Worm (Caenorhabditis elegans): ENCODE data around the gene T19H5.4.

The T19H5.4 gene

ce11 chrII:9470027-9470426 is 17.2 kb downstream of the T19H5.4 start, which contains the start of gene T19H5.6:
Gene T19H5.6, minus strand, starts transcription at chrII:9470221.
- no peak for TF ChIP-seq somi-1 (GFP tag; optimal IDR thresholded peaks at IDR 0.05)
- no peak for TF ChIP-seq bed-2 (GFP tag; IDR thresholded peaks at IDR 0.05)
- no peak for TF ChIP-seq cebp-1 (GFP tag; IDR thresholded peaks at IDR 0.05)
- TF ChIP-seq cebp-1 (tag; optimal IDR thresholded peaks at IDR 0.05), result no peak
- TF ChIP-seq ztf-26 (tag; optimal IDR thresholded peaks at IDR 0.05), result no peak
- TF ChIP-seq mes-4 (tag; optimal IDR thresholded peaks at IDR 0.05), result no peak
- TF ChIP-seq Y56A3A.18 (GFP tag; IDR thresholded peaks at IDR 0.05), result no peak
- TF ChIP-seq ets-4 (GFP tag; optimal IDR thresholded peaks at IDR 0.05), result no peak
- no peak for TF ChIP-seq zfh-2 (GFP tag; conservative IDR thresholded peaks at IDR 0.05)
- TF ChIP-seq nfya-1 (tag; optimal IDR thresholded peaks at IDR 0.05; ENCODE audit: borderline replicate concordance, insufficient read depth), result no peak
- no peak for TF ChIP-seq sptf-2 (GFP tag; optimal IDR thresholded peaks at IDR 0.05)
- TF ChIP-seq ztf-28 (GFP tag; IDR thresholded peaks at IDR 0.05), result no peak
- TF ChIP-seq ceh-40 (GFP tag; IDR thresholded peaks at IDR 0.05), result no peak
- TF ChIP-seq ceh-58 (GFP tag; IDR thresholded peaks at IDR 0.05), result no peak
- no peak for TF ChIP-seq fkh-3 (tag; optimal IDR thresholded peaks at IDR 0.05)
- no peak for TF ChIP-seq F23B12.7 (tag; optimal IDR thresholded peaks at IDR 0.05; ENCODE audit: insufficient read depth)
- no peak for TF ChIP-seq mxl-1 (tag; optimal IDR thresholded peaks at IDR 0.05)
- TF ChIP-seq snpc-4 (GFP tag; optimal IDR thresholded peaks at IDR 0.05), result no peak
- no peak for TF ChIP-seq snpc-4 (tag; optimal IDR thresholded peaks at IDR 0.05)
- TF ChIP-seq cebp-2 (GFP tag; IDR thresholded peaks at IDR 0.05), result no peak
- no peak for TF ChIP-seq efl-1 (GFP tag; optimal IDR thresholded peaks at IDR 0.05)

- TF ChIP-seq ama-1 (optimal IDR thresholded peaks at IDR 0.05), result no peak
- no peak for TF ChIP-seq ama-1 (GFP tag; optimal IDR thresholded peaks at IDR 0.05)
- no peak for TF ChIP-seq madf-3 (GFP tag; IDR thresholded peaks at IDR 0.05)
- TF ChIP-seq nhr-80 (tag; optimal IDR thresholded peaks at IDR 0.05), result peak; percentile 85
- TF ChIP-seq zfh-2 (GFP tag; conservative IDR thresholded peaks at IDR 0.05), result no peak
- TF ChIP-seq ztf-25 (GFP tag; IDR thresholded peaks at IDR 0.05), result no peak
- no peak for TF ChIP-seq ceh-79 (tag; optimal IDR thresholded peaks at IDR 0.05)
- no peak for TF ChIP-seq F55B11.4 (tag; optimal IDR thresholded peaks at IDR 0.05; ENCODE audit: borderline replicate concordance, insufficient read depth)
Measured at ce11 chrII:9468414-9468813, 18.8 kb downstream of the T19H5.4 start, which contains the start of gene chil-23. Gene chil-23, minus strand, starts transcription at chrII:9468611.

ce11 chrII:9466095-9466494 is 21.1 kb downstream of the T19H5.4 start, which contains the start of gene chil-22:
Gene chil-22, minus strand, starts transcription at chrII:9466195.
- TF ChIP-seq nhr-179 (tag; optimal IDR thresholded peaks at IDR 0.05), result no peak
- TF ChIP-seq mxl-1 (tag; optimal IDR thresholded peaks at IDR 0.05), result no peak
- TF ChIP-seq zfh-2 (GFP tag; conservative IDR thresholded peaks at IDR 0.05), result no peak
- TF ChIP-seq ztf-6 (GFP tag; IDR thresholded peaks at IDR 0.05), result no peak
- no peak for TF ChIP-seq lin-26 (GFP tag; IDR thresholded peaks at IDR 0.05)
- no peak for TF ChIP-seq dox-1 (GFP tag; IDR thresholded peaks at IDR 0.05)
- no peak for TF ChIP-seq mes-4 (tag; optimal IDR thresholded peaks at IDR 0.05)
- no peak for TF ChIP-seq F23B12.7 (tag; optimal IDR thresholded peaks at IDR 0.05; ENCODE audit: insufficient read depth)
- no peak for TF ChIP-seq dpff-1 (tag; optimal IDR thresholded peaks at IDR 0.05)
- TF ChIP-seq sptf-2 (GFP tag; optimal IDR thresholded peaks at IDR 0.05), result no peak
- TF ChIP-seq nfya-2 (GFP tag; IDR thresholded peaks at IDR 0.05), result no peak
- no peak for TF ChIP-seq efl-1 (GFP tag; optimal IDR thresholded peaks at IDR 0.05)
- TF ChIP-seq lir-1 (GFP tag; conservative IDR thresholded peaks at IDR 0.05), result no peak
- no peak for TF ChIP-seq ZK185.1 (tag; optimal IDR thresholded peaks at IDR 0.05; ENCODE audit: poor library complexity, severe bottlenecking)
- TF ChIP-seq B0035.1 (tag; optimal IDR thresholded peaks at IDR 0.05), result no peak
- no peak for TF ChIP-seq Y56A3A.18 (GFP tag; IDR thresholded peaks at IDR 0.05)

Data from whole organism, young adult.